Fruit fly (Drosophila melanogaster): Measurements from ENCODE around the gene Naam.
A peak's percentile ranks its signal among the peaks of the same experiment; 100 is the strongest.

Naam gene

dm6 chr3R:19727806-19728205, 56.6 kb downstream of the Naam start:
- TF ChIP-seq psq (GFP tag; optimal IDR thresholded peaks at IDR 0.05) (no peak), foxo (GFP tag; optimal IDR thresholded peaks at IDR 0.05) (no peak), Hr78 (GFP tag; optimal IDR thresholded peaks at IDR 0.05) (no peak), HLH106 (tag; optimal IDR thresholded peaks at IDR 0.05) (no peak), woc (GFP tag; optimal IDR thresholded peaks at IDR 0.05) (no peak), h (GFP tag; optimal IDR thresholded peaks at IDR 0.05) (no peak), pan (optimal IDR thresholded peaks at IDR 0.05) (no peak), dl (GFP tag; optimal IDR thresholded peaks at IDR 0.05; ENCODE audit: insufficient read depth in 1 of 2, partially characterized antibody in 2 of 2) (no peak), N (GFP tag; optimal IDR thresholded peaks at IDR 0.05) (no peak), Abd-B (GFP tag; optimal IDR thresholded peaks at IDR 0.05) (no peak), Rel (GFP tag; optimal IDR thresholded peaks at IDR 0.05) (no peak), Rel (tag; optimal IDR thresholded peaks at IDR 0.05) (no peak), lola (GFP tag; optimal IDR thresholded peaks at IDR 0.05) (no peak), dsf (GFP tag; optimal IDR thresholded peaks at IDR 0.05; ENCODE audit: borderline replicate concordance) (no peak), Hnf4 (GFP tag; optimal IDR thresholded peaks at IDR 0.05) (no peak), brk (GFP tag; optimal IDR thresholded peaks at IDR 0.05) (no peak), Jra (GFP tag; optimal IDR thresholded peaks at IDR 0.05) (no peak), usp (GFP tag; optimal IDR thresholded peaks at IDR 0.05) (no peak)

dm6 chr3R:19730415-19730814, 59.2 kb downstream of the Naam start, which contains the start of gene GluClalpha:
Gene GluClalpha, plus strand, starts transcription at chr3R:19730715.
- peak in 1 of 2 experiments; percentile 19 for TF ChIP-seq dl (GFP tag; optimal IDR thresholded peaks at IDR 0.05; ENCODE audit: insufficient read depth in 1 of 2, partially characterized antibody in 2 of 2)
- no peak for TF ChIP-seq tai (GFP tag; optimal IDR thresholded peaks at IDR 0.05)

dm6 chr3R:19730953-19731482, 59.8 kb downstream of the Naam start:
- TF ChIP-seq CG32264 (GFP tag; optimal IDR thresholded peaks at IDR 0.05): no peak
- TF ChIP-seq Dfd (GFP tag; optimal IDR thresholded peaks at IDR 0.05): peak; percentile 90
- TF ChIP-seq Hr78 (GFP tag; optimal IDR thresholded peaks at IDR 0.05): no peak

dm6 chr3R:19742893-19743292, 71.6 kb downstream of the Naam start:
- no peak for TF ChIP-seq Mio (GFP tag; optimal IDR thresholded peaks at IDR 0.05)
- no peak for TF ChIP-seq Vsx2 (GFP tag; optimal IDR thresholded peaks at IDR 0.05; ENCODE audit: partially characterized antibody)
- TF ChIP-seq GATAd (GFP tag; optimal IDR thresholded peaks at IDR 0.05): no peak
- no peak for TF ChIP-seq Dfd (GFP tag; optimal IDR thresholded peaks at IDR 0.05)
- TF ChIP-seq Hnf4 (GFP tag; optimal IDR thresholded peaks at IDR 0.05): no peak
- no peak for TF ChIP-seq h (GFP tag; optimal IDR thresholded peaks at IDR 0.05)
- TF ChIP-seq sv (GFP tag; optimal IDR thresholded peaks at IDR 0.05): no peak
- no peak for TF ChIP-seq usp (GFP tag; optimal IDR thresholded peaks at IDR 0.05)
- TF ChIP-seq dl (GFP tag; optimal IDR thresholded peaks at IDR 0.05; ENCODE audit: insufficient read depth in 1 of 2, partially characterized antibody in 2 of 2): no peak
- TF ChIP-seq br (GFP tag; optimal IDR thresholded peaks at IDR 0.05): no peak
- no peak for TF ChIP-seq ey (GFP tag; optimal IDR thresholded peaks at IDR 0.05)
- TF ChIP-seq sage (GFP tag; optimal IDR thresholded peaks at IDR 0.05): no peak
- no peak for TF ChIP-seq pan (optimal IDR thresholded peaks at IDR 0.05)
- no peak for TF ChIP-seq OdsH (GFP tag; optimal IDR thresholded peaks at IDR 0.05)

Measured in whole organism, wandering third instar larva.